Worm (Caenorhabditis elegans) whole organism, young adult: ENCODE measurements around the gene nhr-161.

Experiments used
- C06A6.2 ChIP-seq: fragments of 200-800 bp; sonication (Bioruptor generic); conservative IDR thresholded peaks from 2 replicates; pipeline ENCODE4 v1.3.6; 2022; ENCODE audit warnings: missing genetic modification characterization, missing compliant biosample characterization
- hlh-26 ChIP-seq: fragments of 200-800 bp; sonication (Bioruptor generic); conservative IDR thresholded peaks from 2 replicates; pipeline ENCODE4 v1.3.6; 2022; ENCODE audit warnings: missing genetic modification reagents, missing genetic modification characterization, missing compliant biosample characterization
- lin-54 ChIP-seq: fragments of 200-800 bp; sonication (Bioruptor generic); optimal IDR thresholded peaks from 2 replicates; lab custom pipeline; 2018; ENCODE audit warnings: mild to moderate bottlenecking, missing genetic modification characterization, missing compliant biosample characterization
- pha-4 ChIP-seq: fragments of 150-350 bp; sonication (generic microtip); optimal IDR thresholded peaks from 2 replicates; lab custom pipeline; 2014; ENCODE audit warnings: missing biosample characterization, missing genetic modification reagents, missing genetic modification characterization
- rpc-1 ChIP-seq, 2 experiments: fragments of 150-350 bp in 1 of 2; sonication (generic microtip) in 1 of 2; optimal IDR thresholded peaks; 2 replicates each; lab custom pipeline; 2014 to 2018; ENCODE audit warnings: missing biosample characterization in 1 of 2, missing genetic modification characterization in 1 of 2, missing genetic modification reagents in 1 of 2, missing genotype in 1 of 2
- snpc-3.4 ChIP-seq: sonication (generic microtip); optimal IDR thresholded peaks from 2 replicates; lab custom pipeline; 2017; ENCODE audit warnings: missing genetic modification characterization, mild to moderate bottlenecking, missing compliant biosample characterization, antibody characterized with exemption, moderate library complexity, missing genotype, missing genetic modification reagents
- snpc-4 ChIP-seq, 5 experiments: fragments of 150-350 bp in 1 of 5; sonication (generic microtip) in 4 of 5; optimal IDR thresholded peaks; 2 replicates each; lab custom pipeline; 2014 to 2018; ENCODE audit warnings: missing genetic modification characterization in 5 of 5, missing biosample characterization in 3 of 5, antibody characterized with exemption in 2 of 5, mild to moderate bottlenecking in 2 of 5, missing compliant biosample characterization in 2 of 5, missing genotype in 2 of 5, moderate library complexity in 2 of 5, missing genetic modification reagents in 1 of 5

DNA sequence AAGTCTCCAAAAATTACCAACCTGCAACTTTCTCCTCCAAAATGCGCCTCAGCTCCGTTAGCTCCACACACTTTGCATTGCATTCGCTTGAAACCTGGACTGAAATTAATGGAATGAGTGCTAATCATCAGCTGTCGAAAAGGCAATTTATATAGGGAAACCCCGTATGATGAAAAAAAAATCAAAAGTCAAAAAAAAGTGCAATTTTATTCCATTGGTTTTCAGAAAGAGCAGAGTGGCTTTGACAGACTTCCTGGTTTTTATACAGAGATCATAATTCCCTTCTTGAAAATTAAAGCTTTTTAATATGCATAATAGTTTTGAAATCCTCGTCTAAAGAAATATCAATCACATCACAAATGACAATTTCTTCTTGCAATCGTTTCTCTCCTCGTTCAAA lies 5.0 kb upstream of the nhr-161 start, which contains the start of gene nhr-139:
- TF ChIP-seq snpc-4 (GFP tag; optimal IDR thresholded peaks at IDR 0.05; lab: Kevin White, UChicago), result no peak
- no peak for TF ChIP-seq snpc-4 (tag; optimal IDR thresholded peaks at IDR 0.05; lab: Kevin White, UChicago)
- no peak for TF ChIP-seq hlh-26 (GFP tag; lab: Robert Waterston, UW)
- no peak for TF ChIP-seq pha-4 (tag; lab: Kevin White, UChicago)
- TF ChIP-seq lin-54 (GFP tag; lab: Kevin White, UChicago), result no peak
- no peak for TF ChIP-seq C06A6.2 (GFP tag; lab: Robert Waterston, UW)
- no peak for TF ChIP-seq snpc-3.4 (tag; lab: Kevin White, UChicago)
- TF ChIP-seq rpc-1 (optimal IDR thresholded peaks at IDR 0.05; lab: Kevin White, UChicago), result no peak
- TF ChIP-seq rpc-1 (tag; optimal IDR thresholded peaks at IDR 0.05; lab: Kevin White, UChicago), result no peak
